Fruit fly (Drosophila melanogaster) whole organism, embryonic: Measurements from ENCODE around the gene CG32388.

ENCODE experiments used
- Asciz ChIP-seq: fragments of 200-800 bp; sonication (Bioruptor generic); optimal IDR thresholded peaks from 2 replicates; lab custom pipeline; 2017; ENCODE audit warnings: missing biosample characterization, mild to moderate bottlenecking, missing genetic modification characterization, missing genetic modification reagents
- Atf-2 ChIP-seq: fragments of 200-800 bp; sonication (Bioruptor generic); optimal IDR thresholded peaks from 2 replicates; lab custom pipeline; 2016; ENCODE audit warnings: missing biosample characterization, missing genetic modification characterization
- B-H1 ChIP-seq: fragments of 200-800 bp; sonication (Bioruptor generic); IDR thresholded peaks from 3 replicates; pipeline ENCODE4 v1.3.6; 2022; ENCODE audit warnings: missing biosample characterization, missing genetic modification characterization
- CG10147 ChIP-seq: fragments of 200-800 bp; sonication (Bioruptor generic); optimal IDR thresholded peaks from 2 replicates; lab custom pipeline; 2019; ENCODE audit warnings: missing biosample characterization, mild to moderate bottlenecking, missing genetic modification characterization, moderate library complexity
- CG10209 ChIP-seq: fragments of 200-800 bp; sonication (Bioruptor generic); optimal IDR thresholded peaks from 3 replicates; lab custom pipeline; 2017; ENCODE audit warnings: missing biosample characterization, mild to moderate bottlenecking, missing genetic modification characterization, missing genetic modification reagents
- CG11085 ChIP-seq: fragments of 200-800 bp; sonication (Bioruptor generic); IDR thresholded peaks from 2 replicates; pipeline ENCODE4 v1.3.6; 2022; ENCODE audit warnings: missing biosample characterization, missing genetic modification characterization
- CG11560 ChIP-seq: fragments of 200-800 bp; sonication (Bioruptor generic); IDR thresholded peaks from 3 replicates; pipeline ENCODE4 v1.3.6; 2022; ENCODE audit warnings: missing biosample characterization, missing genetic modification characterization
- CG12071 ChIP-seq: fragments of 200-800 bp; sonication (Bioruptor generic); optimal IDR thresholded peaks from 3 replicates; lab custom pipeline; 2018; ENCODE audit warnings: missing biosample characterization, mild to moderate bottlenecking, missing genetic modification characterization
- CG14014 ChIP-seq: fragments of 200-800 bp; sonication (Bioruptor generic); IDR thresholded peaks from 2 replicates; pipeline ENCODE4 v1.3.6; 2022; ENCODE audit warnings: missing biosample characterization, missing genetic modification characterization
- CG14441 ChIP-seq: fragments of 200-800 bp; sonication (Bioruptor generic); IDR thresholded peaks from 2 replicates; pipeline ENCODE4 v1.3.6; 2022; ENCODE audit warnings: missing biosample characterization, missing genetic modification characterization
- CG14667 ChIP-seq: fragments of 200-800 bp; sonication (Bioruptor generic); IDR thresholded peaks from 2 replicates; pipeline ENCODE4 v1.3.6; 2022; ENCODE audit warnings: missing biosample characterization, missing genetic modification characterization
- CG15073 ChIP-seq: fragments of 200-800 bp; sonication (Bioruptor generic); optimal IDR thresholded peaks from 2 replicates; lab custom pipeline; 2016; ENCODE audit warnings: missing biosample characterization, missing genetic modification characterization
- CG15479 ChIP-seq: fragments of 200-800 bp; sonication (Bioruptor generic); optimal IDR thresholded peaks from 3 replicates; lab custom pipeline; 2019; ENCODE audit warnings: missing biosample characterization, mild to moderate bottlenecking, missing genetic modification characterization, moderate library complexity
- CG15514 ChIP-seq: fragments of 200-800 bp; sonication (Bioruptor generic); optimal IDR thresholded peaks from 3 replicates; lab custom pipeline; 2017; ENCODE audit warnings: missing biosample characterization, missing genetic modification characterization, mild to moderate bottlenecking, moderate library complexity, missing genetic modification reagents
- CG17361 ChIP-seq: fragments of 200-800 bp; sonication (Bioruptor generic); IDR thresholded peaks from 3 replicates; pipeline ENCODE4 v1.3.6; 2022; ENCODE audit warnings: missing biosample characterization, missing genetic modification characterization
- CG18262 ChIP-seq: fragments of 200-800 bp; optimal IDR thresholded peaks from 3 replicates; lab custom pipeline; 2019; ENCODE audit warnings: missing biosample characterization, mild to moderate bottlenecking, missing genetic modification characterization, moderate library complexity
- CG34422 ChIP-seq: fragments of 200-800 bp; sonication (Bioruptor generic); IDR thresholded peaks from 3 replicates; pipeline ENCODE4 v1.3.6; 2022; ENCODE audit warnings: missing biosample characterization, missing genetic modification characterization
- CG3838 ChIP-seq: fragments of 200-800 bp; sonication (Bioruptor generic); optimal IDR thresholded peaks from 3 replicates; lab custom pipeline; 2016; ENCODE audit warnings: missing biosample characterization, missing genetic modification characterization
- CG3847 ChIP-seq: fragments of 200-800 bp; sonication (Bioruptor generic); IDR thresholded peaks from 2 replicates; pipeline ENCODE4 v1.3.6; 2022; ENCODE audit warnings: missing biosample characterization, missing genetic modification characterization
- CG4820 ChIP-seq: fragments of 200-800 bp; sonication (Bioruptor generic); optimal IDR thresholded peaks from 3 replicates; lab custom pipeline; 2016; ENCODE audit warnings: missing biosample characterization, missing genetic modification characterization
- CG5245 ChIP-seq: fragments of 200-800 bp; sonication (Bioruptor generic); optimal IDR thresholded peaks from 3 replicates; lab custom pipeline; 2016; ENCODE audit warnings: missing biosample characterization, missing genetic modification characterization
- CG8478 ChIP-seq: fragments of >200 bp; optimal IDR thresholded peaks from 2 replicates; lab custom pipeline; 2018
- CG9215 ChIP-seq: fragments of 200-800 bp; sonication (Bioruptor generic); IDR thresholded peaks from 2 replicates; pipeline ENCODE4 v1.3.6; 2022; ENCODE audit warnings: missing biosample characterization, missing genetic modification characterization
- Doc2 ChIP-seq: fragments of 200-800 bp; sonication (Bioruptor generic); IDR thresholded peaks from 2 replicates; pipeline ENCODE4 v1.3.6; 2022; ENCODE audit warnings: missing biosample characterization, missing genetic modification characterization
- Drgx ChIP-seq: fragments of 200-800 bp; sonication (Bioruptor generic); IDR thresholded peaks from 2 replicates; pipeline ENCODE4 v1.3.6; 2022; ENCODE audit warnings: missing biosample characterization, missing genetic modification characterization
- E2f1 ChIP-seq: fragments of 200-800 bp; sonication (Bioruptor generic); IDR thresholded peaks from 2 replicates; pipeline ENCODE4 v1.3.6; 2022; ENCODE audit warnings: missing biosample characterization, missing genetic modification characterization
- Fer2 ChIP-seq: fragments of 200-800 bp; sonication (Bioruptor generic); optimal IDR thresholded peaks from 2 replicates; lab custom pipeline; 2018; ENCODE audit warnings: missing biosample characterization, mild to moderate bottlenecking, missing genetic modification characterization, moderate library complexity
- H15 ChIP-seq: fragments of 200-800 bp; sonication (Bioruptor generic); IDR thresholded peaks from 3 replicates; pipeline ENCODE4 v1.3.6; 2022; ENCODE audit warnings: missing biosample characterization, missing genetic modification characterization
- Hr39 ChIP-seq: fragments of >200 bp; optimal IDR thresholded peaks from 2 replicates; lab custom pipeline; 2017
- Jarid2 ChIP-seq: fragments of 200-800 bp; sonication (Bioruptor generic); optimal IDR thresholded peaks from 3 replicates; lab custom pipeline; 2017; ENCODE audit warnings: mild to moderate bottlenecking, missing biosample characterization, missing genetic modification reagents, missing genetic modification characterization
- Med ChIP-seq: fragments of 200-800 bp; sonication (Bioruptor generic); peaks from one replicate; lab custom pipeline; 2016; ENCODE audit warnings: missing biosample characterization, missing genetic modification characterization, mild to moderate bottlenecking, inconsistent platforms, moderate library complexity
- Oaz ChIP-seq: fragments of 200-800 bp; sonication (Bioruptor generic); IDR thresholded peaks from 2 replicates; pipeline ENCODE4 v1.3.6; 2022; ENCODE audit warnings: missing biosample characterization, missing genetic modification characterization
- PHDP ChIP-seq: fragments of 200-800 bp; sonication (Bioruptor generic); optimal IDR thresholded peaks from 3 replicates; lab custom pipeline; 2018; ENCODE audit warnings: missing biosample characterization, mild to moderate bottlenecking, missing genetic modification characterization, moderate library complexity
- Stat92E ChIP-seq, 3 experiments: fragments of >200 bp in 2 of 3; fragments of 200-800 bp in 1 of 3; sonication (Bioruptor generic) in 1 of 3; optimal IDR thresholded peaks; 2 replicates each; lab custom pipeline; 2017 to 2019; ENCODE audit warnings: missing biosample characterization in 3 of 3, missing genetic modification characterization in 3 of 3, mild to moderate bottlenecking in 1 of 3, moderate library complexity in 1 of 3
- Taf1 ChIP-seq: fragments of 200-800 bp; sonication (Bioruptor generic); IDR thresholded peaks from 2 replicates; pipeline ENCODE4 v1.3.6; 2022; ENCODE audit warnings: missing biosample characterization, missing genetic modification characterization
- ase ChIP-seq: fragments of 200-800 bp; sonication (Bioruptor generic); IDR thresholded peaks from 3 replicates; pipeline ENCODE4 v1.3.6; 2022; ENCODE audit warnings: missing biosample characterization, missing genetic modification characterization
- btn ChIP-seq: fragments of 200-800 bp; sonication (Bioruptor generic); optimal IDR thresholded peaks from 2 replicates; lab custom pipeline; 2016; ENCODE audit warnings: missing biosample characterization, missing genetic modification characterization
- cg ChIP-seq: fragments of 200-800 bp; sonication (Bioruptor generic); optimal IDR thresholded peaks from 3 replicates; lab custom pipeline; 2019; ENCODE audit warnings: missing biosample characterization, mild to moderate bottlenecking, missing genetic modification characterization, moderate library complexity
- chm ChIP-seq: fragments of 200-800 bp; sonication (Bioruptor generic); IDR thresholded peaks from 2 replicates; pipeline ENCODE4 v1.3.6; 2022; ENCODE audit warnings: missing biosample characterization, missing genetic modification characterization
- fd102C ChIP-seq: fragments of 200-800 bp; sonication (Bioruptor generic); optimal IDR thresholded peaks from 2 replicates; lab custom pipeline; 2018; ENCODE audit warnings: missing biosample characterization, mild to moderate bottlenecking, missing genetic modification characterization, moderate library complexity
- ftz-f1 ChIP-seq: fragments of 200-800 bp; sonication (Bioruptor generic); optimal IDR thresholded peaks from 2 replicates; lab custom pipeline; 2016; ENCODE audit warnings: missing biosample characterization, missing genetic modification characterization
- gcm2 ChIP-seq: fragments of 200-800 bp; sonication (Bioruptor generic); optimal IDR thresholded peaks from 2 replicates; lab custom pipeline; 2016; ENCODE audit warnings: missing biosample characterization, missing genetic modification characterization
- grau ChIP-seq: fragments of 200-800 bp; optimal IDR thresholded peaks from 3 replicates; lab custom pipeline; 2019; ENCODE audit warnings: missing biosample characterization, mild to moderate bottlenecking, missing genetic modification characterization, moderate library complexity
- lab ChIP-seq: fragments of 200-800 bp; sonication (Bioruptor generic); optimal IDR thresholded peaks from 3 replicates; lab custom pipeline; 2017; ENCODE audit warnings: missing biosample characterization, missing genetic modification characterization, mild to moderate bottlenecking, moderate library complexity, missing genetic modification reagents
- lmd ChIP-seq: fragments of 200-800 bp; sonication (Bioruptor generic); IDR thresholded peaks from 2 replicates; pipeline ENCODE4 v1.3.6; 2022; ENCODE audit warnings: missing biosample characterization, missing genetic modification characterization
- pho ChIP-seq: fragments of 200-800 bp; sonication (Bioruptor generic); optimal IDR thresholded peaks from 2 replicates; lab custom pipeline; 2016; ENCODE audit warnings: missing biosample characterization, missing genetic modification characterization
- sd ChIP-seq: fragments of 200-800 bp; sonication (Bioruptor generic); optimal IDR thresholded peaks from 3 replicates; lab custom pipeline; 2018; ENCODE audit warnings: missing biosample characterization, mild to moderate bottlenecking, missing genetic modification characterization, moderate library complexity
- sens ChIP-seq: fragments of 200-800 bp; sonication (Bioruptor generic); peaks from one replicate; lab custom pipeline; 2016; ENCODE audit warnings: missing biosample characterization, missing genetic modification characterization
- ssp ChIP-seq: fragments of 200-800 bp; sonication (Bioruptor generic); IDR thresholded peaks from 2 replicates; pipeline ENCODE4 v1.3.6; 2022; ENCODE audit warnings: missing biosample characterization, missing genetic modification characterization
- tgo ChIP-seq: fragments of 200-800 bp; sonication (Bioruptor generic); IDR thresholded peaks from 3 replicates; pipeline ENCODE4 v1.3.6; 2022; ENCODE audit warnings: missing biosample characterization, missing genetic modification characterization
- tio ChIP-seq: fragments of 200-800 bp; sonication (Bioruptor generic); optimal IDR thresholded peaks from 2 replicates; lab custom pipeline; 2017; ENCODE audit warnings: missing biosample characterization, missing genetic modification characterization, inconsistent platforms
- ttk ChIP-seq: fragments of 200-800 bp; sonication (Bioruptor generic); IDR thresholded peaks from 2 replicates; pipeline ENCODE4 v2.1.2; 2022; ENCODE audit warnings: missing biosample characterization, missing genetic modification characterization
- twi ChIP-seq: fragments of 200-800 bp; optimal IDR thresholded peaks from 2 replicates; lab custom pipeline; 2019; ENCODE audit warnings: missing biosample characterization, mild to moderate bottlenecking, missing genetic modification characterization, moderate library complexity

The CG32388 gene

dm6 chr3L:6998692-6999091 lies 14.3 kb upstream of the CG32388 start, which contains the start of gene Mp (continued):
- TF ChIP-seq tgo (GFP tag; lab: Robert Waterston, UW) (no peak; the same call in 2 of the 3 replicates), CG4820 (GFP tag; lab: Kevin White, UChicago) (no peak), Doc2 (GFP tag; lab: Robert Waterston, UW) (no peak), cg (no peak), CG17361 (no peak), CG9215 (GFP tag; lab: Robert Waterston, UW) (no peak), PHDP (tag; lab: Kevin White, UChicago) (peak; percentile 16), B-H1 (GFP tag; lab: Robert Waterston, UW) (no peak; the same call in 2 of the 3 replicates), lmd (GFP tag; lab: Robert Waterston, UW) (no peak), CG11085 (no peak), CG5245 (GFP tag; lab: Kevin White, UChicago) (no peak), Asciz (GFP tag; lab: Kevin White, UChicago) (no peak), ttk (GFP tag; lab: Robert Waterston, UW) (no peak), sens (GFP tag; lab: Kevin White, UChicago) (peak; percentile 70), sd (tag; lab: Kevin White, UChicago) (no peak), Atf-2 (GFP tag; lab: Kevin White, UChicago) (no peak), CG11560 (no peak), gcm2 (GFP tag; lab: Kevin White, UChicago) (no peak), CG34422 (peak; percentile 64; the same call in 1 of the 3 replicates), grau (no peak), lab (GFP tag; lab: Kevin White, UChicago) (peak; percentile 26), chm (GFP tag; lab: Robert Waterston, UW) (peak; percentile 41; the same call in 1 of the 2 replicates), CG18262 (tag; lab: Kevin White, UChicago) (no peak), CG14667 (GFP tag; lab: Robert Waterston, UW) (no peak), CG3847 (GFP tag; lab: Robert Waterston, UW) (no peak), ftz-f1 (GFP tag; lab: Kevin White, UChicago) (no peak), H15 (GFP tag; lab: Robert Waterston, UW) (no peak), CG15514 (GFP tag; lab: Kevin White, UChicago) (no peak), Stat92E (GFP tag; optimal IDR thresholded peaks at IDR 0.05; lab: Kevin White, UChicago) (no peak), Hr39 (lab: Kevin White, UChicago) (no peak), CG10147 (no peak), fd102C (no peak), Fer2 (tag; lab: Kevin White, UChicago) (no peak), CG8478 (lab: Kevin White, UChicago) (no peak), CG15479 (GFP tag; lab: Kevin White, UChicago) (no peak), CG10209 (GFP tag; lab: Kevin White, UChicago) (no peak), tio (GFP tag; lab: Kevin White, UChicago) (no peak), CG14014 (GFP tag; lab: Robert Waterston, UW) (no peak), Drgx (GFP tag; lab: Robert Waterston, UW) (no peak), Taf1 (GFP tag; lab: Robert Waterston, UW) (no peak), CG15073 (GFP tag; lab: Kevin White, UChicago) (no peak), Jarid2 (peak; percentile 78), ssp (GFP tag; lab: Robert Waterston, UW) (0 out of 2 replicates have a peak, but pooled peaks have one; percentile 6), btn (GFP tag; lab: Kevin White, UChicago) (no peak), pho (GFP tag; lab: Kevin White, UChicago) (no peak), CG3838 (no peak), ase (GFP tag; lab: Robert Waterston, UW) (no peak), Med (GFP tag; lab: Kevin White, UChicago) (peak; percentile 79), CG14441 (GFP tag; lab: Robert Waterston, UW) (0 out of 2 replicates have a peak, but pooled peaks have one; percentile 31), E2f1 (GFP tag; lab: Robert Waterston, UW) (peak; percentile 28; the same call in 1 of the 2 replicates), twi (tag; lab: Kevin White, UChicago) (no peak), CG12071 (GFP tag; lab: Kevin White, UChicago) (peak; percentile 45), Oaz (GFP tag; lab: Robert Waterston, UW) (no peak)
